Fruit fly (Drosophila melanogaster) whole organism, embryonic: Measurements from ENCODE around the gene faf.

ENCODE experiments used
- ATbp ChIP-seq: fragments of 200-800 bp; sonication (Bioruptor generic); optimal IDR thresholded peaks from 2 replicates; lab custom pipeline; 2017; ENCODE audit warnings: missing biosample characterization, mild to moderate bottlenecking, missing genetic modification characterization, missing genetic modification reagents
- Bdp1 ChIP-seq: fragments of 200-800 bp; sonication (Bioruptor generic); optimal IDR thresholded peaks from 3 replicates; lab custom pipeline; 2016; ENCODE audit warnings: missing biosample characterization, missing genetic modification characterization
- CG11085 ChIP-seq: fragments of 200-800 bp; sonication (Bioruptor generic); IDR thresholded peaks from 2 replicates; pipeline ENCODE4 v1.3.6; 2022; ENCODE audit warnings: missing biosample characterization, missing genetic modification characterization
- CG12659 ChIP-seq: fragments of 200-800 bp; sonication (Bioruptor generic); optimal IDR thresholded peaks from 3 replicates; lab custom pipeline; 2017; ENCODE audit warnings: mild to moderate bottlenecking, missing biosample characterization, missing genetic modification reagents, missing genetic modification characterization
- CG13287 ChIP-seq: fragments of 200-800 bp; sonication (Bioruptor generic); IDR thresholded peaks from 2 replicates; pipeline ENCODE4 v1.3.6; 2022; ENCODE audit warnings: missing biosample characterization, missing genetic modification characterization; ENCODE audit not compliant: partially characterized antibody
- CG14014 ChIP-seq: fragments of 200-800 bp; sonication (Bioruptor generic); IDR thresholded peaks from 2 replicates; pipeline ENCODE4 v1.3.6; 2022; ENCODE audit warnings: missing biosample characterization, missing genetic modification characterization
- CG14860 ChIP-seq: fragments of 200-800 bp; sonication (Bioruptor generic); IDR thresholded peaks from 3 replicates; pipeline ENCODE4 v1.3.6; 2022; ENCODE audit warnings: missing biosample characterization, missing genetic modification characterization; ENCODE audit not compliant: partially characterized antibody
- CG15514 ChIP-seq: fragments of 200-800 bp; sonication (Bioruptor generic); optimal IDR thresholded peaks from 3 replicates; lab custom pipeline; 2017; ENCODE audit warnings: missing biosample characterization, missing genetic modification characterization, mild to moderate bottlenecking, moderate library complexity, missing genetic modification reagents
- CG2116 ChIP-seq: fragments of 200-800 bp; sonication (Bioruptor generic); optimal IDR thresholded peaks from 3 replicates; lab custom pipeline; 2018; ENCODE audit warnings: missing biosample characterization, mild to moderate bottlenecking, missing genetic modification characterization
- CG2712 ChIP-seq: fragments of 200-800 bp; optimal IDR thresholded peaks from 3 replicates; lab custom pipeline; 2019; ENCODE audit warnings: missing biosample characterization, mild to moderate bottlenecking, missing genetic modification characterization, moderate library complexity
- CG30020 ChIP-seq: fragments of 200-800 bp; optimal IDR thresholded peaks from 2 replicates; lab custom pipeline; 2019; ENCODE audit warnings: missing biosample characterization, mild to moderate bottlenecking, missing genetic modification characterization, moderate library complexity
- CG3065 ChIP-seq: fragments of 200-800 bp; sonication (Bioruptor generic); optimal IDR thresholded peaks from 2 replicates; lab custom pipeline; 2016; ENCODE audit warnings: missing biosample characterization, missing genetic modification characterization
- CG31365 ChIP-seq: fragments of 200-800 bp; sonication (Bioruptor generic); optimal IDR thresholded peaks from 2 replicates; lab custom pipeline; 2018; ENCODE audit warnings: missing biosample characterization, mild to moderate bottlenecking, missing genetic modification characterization
- CG32767 ChIP-seq: fragments of 200-800 bp; sonication (Bioruptor generic); IDR thresholded peaks from 2 replicates; pipeline ENCODE4 v1.3.6; 2022; ENCODE audit warnings: missing biosample characterization, missing genetic modification characterization
- CG34422 ChIP-seq: fragments of 200-800 bp; sonication (Bioruptor generic); IDR thresholded peaks from 3 replicates; pipeline ENCODE4 v1.3.6; 2022; ENCODE audit warnings: missing biosample characterization, missing genetic modification characterization
- CG4707 ChIP-seq: fragments of 200-800 bp; sonication (Bioruptor generic); optimal IDR thresholded peaks from 2 replicates; lab custom pipeline; 2018; ENCODE audit warnings: missing biosample characterization, mild to moderate bottlenecking, missing genetic modification characterization, moderate library complexity
- CG5245 ChIP-seq: fragments of 200-800 bp; sonication (Bioruptor generic); optimal IDR thresholded peaks from 3 replicates; lab custom pipeline; 2016; ENCODE audit warnings: missing biosample characterization, missing genetic modification characterization
- CG6813 ChIP-seq: fragments of 200-800 bp; sonication (Bioruptor generic); optimal IDR thresholded peaks from 2 replicates; lab custom pipeline; 2017; ENCODE audit warnings: missing biosample characterization, missing genetic modification characterization, mild to moderate bottlenecking, moderate library complexity, missing genetic modification reagents
- CG7839 ChIP-seq: fragments of 200-800 bp; sonication (Bioruptor generic); optimal IDR thresholded peaks from 3 replicates; lab custom pipeline; 2018; ENCODE audit warnings: missing biosample characterization, mild to moderate bottlenecking, missing genetic modification characterization, moderate library complexity
- CHES-1-like ChIP-seq: fragments of 200-800 bp; sonication (Bioruptor generic); optimal IDR thresholded peaks from 2 replicates; lab custom pipeline; 2016; ENCODE audit warnings: missing biosample characterization, missing genetic modification characterization
- D ChIP-seq, 2 experiments: fragments of 200-800 bp in 1 of 2; fragments of >200 bp in 1 of 2; sonication (Bioruptor generic) in 1 of 2; optimal IDR thresholded peaks; 2 replicates in 1 of 2; 3 replicates in 1 of 2; lab custom pipeline; 2017; ENCODE audit warnings: mild to moderate bottlenecking in 1 of 2, missing biosample characterization in 1 of 2, missing genetic modification characterization in 1 of 2, missing genetic modification reagents in 1 of 2
- Dip2 ChIP-seq: fragments of 200-800 bp; sonication (Bioruptor generic); IDR thresholded peaks from 2 replicates; pipeline ENCODE4 v1.3.6; 2022; ENCODE audit warnings: missing biosample characterization, missing genetic modification characterization
- Dll ChIP-seq: fragments of 200-800 bp; sonication (Bioruptor generic); IDR thresholded peaks from 4 replicates; pipeline ENCODE4 v1.3.6; 2022; ENCODE audit warnings: missing biosample characterization, missing genetic modification characterization; ENCODE audit not compliant: partially characterized antibody
- Ets97D ChIP-seq: fragments of 200-800 bp; sonication (Bioruptor generic); optimal IDR thresholded peaks from 3 replicates; lab custom pipeline; 2016; ENCODE audit warnings: missing biosample characterization, missing genetic modification characterization
- Fer1 ChIP-seq: fragments of 200-800 bp; sonication (Bioruptor generic); optimal IDR thresholded peaks from 2 replicates; lab custom pipeline; 2017; ENCODE audit warnings: missing biosample characterization, mild to moderate bottlenecking, missing genetic modification characterization
- HmgZ ChIP-seq: fragments of 200-800 bp; sonication (Bioruptor generic); optimal IDR thresholded peaks from 2 replicates; lab custom pipeline; 2018; ENCODE audit warnings: missing biosample characterization, mild to moderate bottlenecking, missing genetic modification characterization
- Hsf ChIP-seq: fragments of 200-800 bp; sonication (Bioruptor generic); optimal IDR thresholded peaks from 3 replicates; lab custom pipeline; 2016; ENCODE audit warnings: missing biosample characterization, missing genetic modification characterization
- Oaz ChIP-seq: fragments of 200-800 bp; sonication (Bioruptor generic); IDR thresholded peaks from 2 replicates; pipeline ENCODE4 v1.3.6; 2022; ENCODE audit warnings: missing biosample characterization, missing genetic modification characterization
- Optix ChIP-seq: fragments of 200-800 bp; sonication (Bioruptor generic); IDR thresholded peaks from 3 replicates; pipeline ENCODE4 v1.3.6; 2022; ENCODE audit warnings: missing biosample characterization, missing genetic modification characterization
- Ptx1 ChIP-seq: fragments of 200-800 bp; sonication (Bioruptor generic); IDR thresholded peaks from 2 replicates; pipeline ENCODE4 v1.3.6; 2022; ENCODE audit warnings: missing biosample characterization, missing genetic modification characterization
- Scr ChIP-seq: fragments of 200-800 bp; sonication (Bioruptor generic); IDR thresholded peaks from 2 replicates; pipeline ENCODE4 v1.3.6; 2022; ENCODE audit warnings: missing biosample characterization, missing genetic modification characterization; ENCODE audit not compliant: partially characterized antibody
- bbx ChIP-seq: fragments of 200-800 bp; sonication (Bioruptor generic); IDR thresholded peaks from 2 replicates; pipeline ENCODE4 v1.3.6; 2022; ENCODE audit warnings: missing biosample characterization, missing genetic modification characterization; ENCODE audit not compliant: partially characterized antibody
- corto ChIP-seq: fragments of 200-800 bp; sonication (Bioruptor generic); optimal IDR thresholded peaks from 2 replicates; lab custom pipeline; 2016; ENCODE audit warnings: missing biosample characterization, mild to moderate bottlenecking, missing genetic modification characterization, moderate library complexity
- cwo ChIP-seq: fragments of 200-800 bp; sonication (Bioruptor generic); optimal IDR thresholded peaks from 3 replicates; lab custom pipeline; 2017; ENCODE audit warnings: missing biosample characterization, missing genetic modification characterization, mild to moderate bottlenecking, moderate library complexity, missing genetic modification reagents
- dpn ChIP-seq, 2 experiments: fragments of 200-800 bp; sonication (Bioruptor generic); optimal IDR thresholded peaks; 3 replicates each; lab custom pipeline; 2016; ENCODE audit warnings: missing biosample characterization in 2 of 2, missing genetic modification characterization in 2 of 2
- grau ChIP-seq: fragments of 200-800 bp; optimal IDR thresholded peaks from 3 replicates; lab custom pipeline; 2019; ENCODE audit warnings: missing biosample characterization, mild to moderate bottlenecking, missing genetic modification characterization, moderate library complexity
- grn ChIP-seq: fragments of 200-800 bp; sonication (Bioruptor generic); optimal IDR thresholded peaks from 3 replicates; lab custom pipeline; 2017; ENCODE audit warnings: missing biosample characterization, missing genetic modification characterization
- gro ChIP-seq: fragments of 200-800 bp; sonication (Bioruptor generic); optimal IDR thresholded peaks from 2 replicates; lab custom pipeline; 2016; ENCODE audit warnings: missing biosample characterization, missing genetic modification characterization
- hbn ChIP-seq: fragments of 200-800 bp; sonication (Bioruptor generic); IDR thresholded peaks from 2 replicates; pipeline ENCODE4 v1.3.6; 2022; ENCODE audit warnings: missing biosample characterization, missing genetic modification characterization; ENCODE audit not compliant: partially characterized antibody
- knrl ChIP-seq: fragments of 200-800 bp; sonication (Bioruptor generic); IDR thresholded peaks from 3 replicates; pipeline ENCODE4 v1.3.6; 2022; ENCODE audit warnings: missing biosample characterization, missing genetic modification characterization; ENCODE audit not compliant: partially characterized antibody
- lola ChIP-seq, 3 experiments: fragments of >200 bp in 2 of 3; fragments of 200-800 bp in 1 of 3; sonication (Bioruptor generic) in 1 of 3; optimal IDR thresholded peaks; 2 replicates each; lab custom pipeline; 2017 to 2019; ENCODE audit warnings: missing biosample characterization in 3 of 3, missing genetic modification characterization in 3 of 3, mild to moderate bottlenecking in 1 of 3, moderate library complexity in 1 of 3
- nerfin-2 ChIP-seq: fragments of 200-800 bp; sonication (Bioruptor generic); IDR thresholded peaks from 2 replicates; pipeline ENCODE4 v1.3.6; 2022; ENCODE audit warnings: missing biosample characterization, missing genetic modification characterization; ENCODE audit not compliant: partially characterized antibody
- pan ChIP-seq, 4 experiments: fragments of >200 bp in 3 of 4; fragments of 200-800 bp in 1 of 4; sonication (Bioruptor generic) in 1 of 4; optimal IDR thresholded peaks in 3 of 4; IDR thresholded peaks in 1 of 4; 2 replicates each; pipeline versions ENCODE4 v1.3.6 to Lab custom; 2017 to 2022; ENCODE audit warnings: missing biosample characterization in 2 of 4, missing genetic modification characterization in 2 of 4, mixed read lengths in 1 of 4
- pho ChIP-seq: fragments of 200-800 bp; sonication (Bioruptor generic); optimal IDR thresholded peaks from 2 replicates; lab custom pipeline; 2016; ENCODE audit warnings: missing biosample characterization, missing genetic modification characterization
- pita ChIP-seq: fragments of 200-800 bp; sonication (Bioruptor generic); optimal IDR thresholded peaks from 2 replicates; lab custom pipeline; 2017; ENCODE audit warnings: missing biosample characterization, mild to moderate bottlenecking, missing genetic modification characterization
- row ChIP-seq: fragments of 200-800 bp; sonication (Bioruptor generic); IDR thresholded peaks from 3 replicates; pipeline ENCODE4 v1.3.6; 2022; ENCODE audit warnings: missing biosample characterization, missing genetic modification characterization
- seq ChIP-seq: fragments of 200-800 bp; sonication (Bioruptor generic); IDR thresholded peaks from 2 replicates; pipeline ENCODE4 v1.3.6; 2022; ENCODE audit warnings: missing biosample characterization, missing genetic modification characterization
- tll ChIP-seq, 2 experiments: fragments of 200-800 bp in 1 of 2; fragments of >200 bp in 1 of 2; sonication (Bioruptor generic) in 1 of 2; optimal IDR thresholded peaks; 2 replicates each; lab custom pipeline; 2017 to 2019; ENCODE audit warnings: missing biosample characterization in 2 of 2, missing genetic modification characterization in 2 of 2, mild to moderate bottlenecking in 1 of 2, moderate library complexity in 1 of 2

faf gene

dm6 chr3R:31736776-31737175 lies 40.0 kb upstream of the faf start, which contains the start of the genes CstF50 and CG11563 (continued):
- no peak for TF ChIP-seq D (optimal IDR thresholded peaks at IDR 0.05; lab: Kevin White, UChicago)
- no peak for TF ChIP-seq D (GFP tag; optimal IDR thresholded peaks at IDR 0.05; lab: Kevin White, UChicago)
- TF ChIP-seq gro (GFP tag; lab: Kevin White, UChicago): no peak
- no peak for TF ChIP-seq CG32767 (GFP tag; lab: Robert Waterston, UW)
- peak; percentile 13 for TF ChIP-seq CHES-1-like (GFP tag; lab: Kevin White, UChicago)
- TF ChIP-seq Dip2 (GFP tag; lab: Robert Waterston, UW): no peak
- TF ChIP-seq dpn (GFP tag; optimal IDR thresholded peaks at IDR 0.05; lab: Kevin White, UChicago): no peak
- TF ChIP-seq Fer1 (GFP tag; lab: Kevin White, UChicago): no peak
- TF ChIP-seq CG14860 (GFP tag; lab: Robert Waterston, UW): peak; percentile 34; the same call in 1 of the 3 replicates
- TF ChIP-seq CG31365: no peak
- TF ChIP-seq CG12659 (GFP tag; lab: Kevin White, UChicago): no peak
- TF ChIP-seq CG7839 (tag; lab: Kevin White, UChicago): no peak
- peak; percentile 22 for TF ChIP-seq HmgZ (tag; lab: Kevin White, UChicago)
- no peak for TF ChIP-seq pita (GFP tag; lab: Kevin White, UChicago)
- no peak for TF ChIP-seq Optix (GFP tag; lab: Robert Waterston, UW)
- TF ChIP-seq pho (GFP tag; lab: Kevin White, UChicago): no peak
- TF ChIP-seq CG34422: peak; percentile 81; the same call in 1 of the 3 replicates
- peak; percentile 48 for TF ChIP-seq Ets97D (GFP tag; lab: Kevin White, UChicago)
- no peak for TF ChIP-seq CG5245 (GFP tag; lab: Kevin White, UChicago)
- no peak for TF ChIP-seq grau (tag; lab: Kevin White, UChicago)
- no peak for TF ChIP-seq CG4707 (GFP tag; lab: Kevin White, UChicago)
- TF ChIP-seq Dll: peak; percentile 54; the same call in 2 of the 4 replicates
- TF ChIP-seq Ptx1: no peak
- no peak for TF ChIP-seq Oaz
- peak; percentile 24 for TF ChIP-seq CG2116
- TF ChIP-seq CG30020: peak; percentile 21
- TF ChIP-seq CG6813 (GFP tag; lab: Kevin White, UChicago): no peak
- peak; percentile 46 for TF ChIP-seq Scr (GFP tag; lab: Robert Waterston, UW)
- TF ChIP-seq hbn (GFP tag; lab: Robert Waterston, UW): 0 out of 2 replicates have a peak, but pooled peaks have one; percentile 33
- TF ChIP-seq Bdp1: no peak
- TF ChIP-seq ATbp (GFP tag; lab: Kevin White, UChicago): no peak
- no peak for TF ChIP-seq CG3065
- no peak for TF ChIP-seq CG11085 (GFP tag; lab: Robert Waterston, UW)
- TF ChIP-seq seq (GFP tag; lab: Robert Waterston, UW): no peak
- TF ChIP-seq CG13287 (GFP tag; lab: Robert Waterston, UW): peak; percentile 76
- no peak for TF ChIP-seq Hsf (GFP tag; lab: Kevin White, UChicago)
- TF ChIP-seq pan (optimal IDR thresholded peaks at IDR 0.05; lab: Kevin White, UChicago): no peak
- TF ChIP-seq pan (GFP tag; optimal IDR thresholded peaks at IDR 0.05 in 1 of 2, IDR thresholded peaks at IDR 0.05 in 1 of 2): no peak
- TF ChIP-seq CG14014 (GFP tag; lab: Robert Waterston, UW): no peak
- TF ChIP-seq, all 482 proteins: peak for 46

dm6 chr3R:31738060-31738619 lies 38.7 kb upstream of the faf start, which contains the start of gene eEF1alpha2:
Gene eEF1alpha2 (plus strand): TSS chr3R:31738468.
- TF ChIP-seq nerfin-2 (GFP tag; lab: Robert Waterston, UW) (no peak), tll (GFP tag; optimal IDR thresholded peaks at IDR 0.05; lab: Kevin White, UChicago) (no peak), CG2712 (tag; lab: Kevin White, UChicago) (no peak), knrl (peak; percentile 43; the same call in 2 of the 3 replicates), cwo (GFP tag; lab: Kevin White, UChicago) (no peak), CG15514 (peak; percentile 98), bbx (GFP tag; lab: Robert Waterston, UW) (0 out of 2 replicates have a peak, but pooled peaks have one; percentile 8), lola (GFP tag; optimal IDR thresholded peaks at IDR 0.05; lab: Kevin White, UChicago) (peak in 1 of 3 experiments; percentile 10), row (peak; percentile 58; the same call in 2 of the 3 replicates), corto (GFP tag; lab: Kevin White, UChicago) (no peak), grn (GFP tag; lab: Kevin White, UChicago) (no peak)
